Worm (Caenorhabditis elegans): ENCODE measurements around the gene mec-14.

ce11 chrIII:7195325-7195724 lies 2.5 kb upstream of the mec-14 start, which contains the start of gene F37C12.18:
- no peak for TF ChIP-seq nhr-28 (tag; optimal IDR thresholded peaks at IDR 0.05)
- no peak for TF ChIP-seq ztf-4 (tag; optimal IDR thresholded peaks at IDR 0.05)
- no peak for TF ChIP-seq jun-1 (tag; optimal IDR thresholded peaks at IDR 0.05)
- no peak for TF ChIP-seq nhr-12 (tag; optimal IDR thresholded peaks at IDR 0.05)
- TF ChIP-seq snpc-4 (tag; optimal IDR thresholded peaks at IDR 0.05): no peak
- TF ChIP-seq lin-39 (tag; optimal IDR thresholded peaks at IDR 0.05): no peak
- no peak for TF ChIP-seq elt-2 (tag; optimal IDR thresholded peaks at IDR 0.05)
- no peak for TF ChIP-seq ceh-82 (tag; optimal IDR thresholded peaks at IDR 0.05)
- no peak for TF ChIP-seq nhr-25 (tag; optimal IDR thresholded peaks at IDR 0.05)
- TF ChIP-seq tbx-2 (tag; optimal IDR thresholded peaks at IDR 0.05): no peak
